Worm (Caenorhabditis elegans) whole organism, mixed stage, embryonic: ENCODE data around the gene lpin-1.

ENCODE experiments used
- elt-1 ChIP-seq: sonication (generic microtip); optimal IDR thresholded peaks from 2 replicates; lab custom pipeline; 2017; ENCODE audit warnings: missing genetic modification characterization, mild to moderate bottlenecking, missing compliant biosample characterization, antibody characterized with exemption, moderate library complexity, borderline replicate concordance; ENCODE audit not compliant: insufficient read depth
- elt-3 ChIP-seq: fragments of 150-350 bp; optimal IDR thresholded peaks from 2 replicates; lab custom pipeline; 2014; ENCODE audit warnings: missing biosample characterization, missing genetic modification characterization
- lin-13 ChIP-seq: fragments of 150-350 bp; optimal IDR thresholded peaks from 2 replicates; lab custom pipeline; 2014; ENCODE audit warnings: missing biosample characterization, missing genetic modification characterization
- mep-1 ChIP-seq: fragments of 150-350 bp; optimal IDR thresholded peaks from 2 replicates; lab custom pipeline; 2017; ENCODE audit warnings: missing biosample characterization, missing genetic modification reagents, missing genetic modification characterization, inconsistent platforms
- nhr-237 ChIP-seq: fragments of 150-350 bp; optimal IDR thresholded peaks from 2 replicates; lab custom pipeline; 2014; ENCODE audit warnings: missing biosample characterization, missing genetic modification characterization
- nhr-76 ChIP-seq: sonication (generic microtip); optimal IDR thresholded peaks from 2 replicates; lab custom pipeline; 2017; ENCODE audit warnings: missing biosample characterization, missing genetic modification characterization
- pha-4 ChIP-seq: fragments of 150-350 bp; optimal IDR thresholded peaks from 2 replicates; lab custom pipeline; 2018; ENCODE audit warnings: missing biosample characterization, missing genetic modification reagents, missing genetic modification characterization
- sem-2 ChIP-seq: fragments of 200-800 bp; sonication (Bioruptor generic); optimal IDR thresholded peaks from 2 replicates; lab custom pipeline; 2018; ENCODE audit warnings: mild to moderate bottlenecking, missing genetic modification characterization, missing compliant biosample characterization
- snpc-4 ChIP-seq: fragments of 150-350 bp; optimal IDR thresholded peaks from 2 replicates; lab custom pipeline; 2014; ENCODE audit warnings: missing biosample characterization, missing genetic modification characterization
- unc-62 ChIP-seq: fragments of 150-350 bp; optimal IDR thresholded peaks from 2 replicates; lab custom pipeline; 2014; ENCODE audit warnings: missing biosample characterization, missing genetic modification reagents, missing genetic modification characterization

- TF ChIP-seq lin-13 (tag; lab: Kevin White, UChicago): no peak
- no peak for TF ChIP-seq unc-62 (GFP tag; lab: Kevin White, UChicago)
- TF ChIP-seq pha-4: no peak
- no peak for TF ChIP-seq nhr-237
- TF ChIP-seq nhr-76 (tag; lab: Kevin White, UChicago): no peak
- TF ChIP-seq elt-1 (tag; lab: Kevin White, UChicago): no peak
- no peak for TF ChIP-seq elt-3 (tag; lab: Kevin White, UChicago)
- no peak for TF ChIP-seq sem-2 (GFP tag; lab: Kevin White, UChicago)
- no peak for TF ChIP-seq mep-1 (tag; lab: Kevin White, UChicago)
- TF ChIP-seq snpc-4 (tag; lab: Kevin White, UChicago): no peak
These were observed at the start of gene lpin-1 for ce11 chrV:13653713-13654393.
